Fruit fly (Drosophila melanogaster) whole organism, wandering third instar larva: Measurements from ENCODE around the gene snRNP-U1-70K.

Source experiments
- HLH106 ChIP-seq: fragments of 200-800 bp; optimal IDR thresholded peaks from 3 replicates; lab custom pipeline; 2019; ENCODE audit warnings: missing biosample characterization, mild to moderate bottlenecking, missing genetic modification characterization, moderate library complexity
- OdsH ChIP-seq: fragments of 200-800 bp; sonication (Bioruptor generic); optimal IDR thresholded peaks from 2 replicates; lab custom pipeline; 2016; ENCODE audit warnings: missing biosample characterization, mild to moderate bottlenecking, missing genetic modification characterization
- Rel ChIP-seq, 2 experiments: fragments of 200-800 bp; sonication (Bioruptor generic) in 1 of 2; optimal IDR thresholded peaks; 2 replicates in 1 of 2; 3 replicates in 1 of 2; lab custom pipeline; 2016 to 2019; ENCODE audit warnings: mild to moderate bottlenecking in 2 of 2, missing biosample characterization in 2 of 2, missing genetic modification characterization in 2 of 2, moderate library complexity in 1 of 2
- dl ChIP-seq, 2 experiments: fragments of 175-275, 200-275 bp in 1 of 2; fragments of 200-275 bp in 1 of 2; sonication (Bioruptor generic); optimal IDR thresholded peaks; lab custom pipeline; 2018; ENCODE audit warnings: mild to moderate bottlenecking in 2 of 2, missing biosample characterization in 2 of 2, missing genetic modification characterization in 2 of 2, moderate library complexity in 2 of 2; ENCODE audit not compliant: partially characterized antibody in 2 of 2, insufficient read depth in 1 of 2
- rgr ChIP-seq: fragments of 200-800 bp; sonication (Bioruptor generic); optimal IDR thresholded peaks from 3 replicates; lab custom pipeline; 2016; ENCODE audit warnings: missing biosample characterization, mild to moderate bottlenecking, missing genetic modification characterization

DNA sequence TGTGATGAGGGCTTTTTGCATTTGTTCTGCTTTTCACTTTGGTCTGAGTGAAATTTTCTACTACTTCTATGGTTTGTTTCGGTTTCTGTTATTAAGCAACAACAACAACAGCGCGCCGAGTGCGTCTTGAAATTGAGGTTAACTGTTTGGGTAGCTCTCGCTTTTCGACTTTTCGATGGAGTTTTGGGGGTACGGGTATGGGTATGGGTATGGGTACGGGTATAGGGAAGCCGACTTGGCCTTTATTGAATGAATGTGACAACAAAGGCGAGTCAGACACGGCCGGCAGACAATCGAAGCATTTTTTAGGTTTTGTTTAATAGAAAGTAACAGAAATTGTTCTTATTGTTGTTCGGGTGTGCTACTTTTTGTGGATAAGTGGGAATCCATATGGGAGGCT lies 36.0 kb upstream of the snRNP-U1-70K start:
- no peak for TF ChIP-seq HLH106 (tag; lab: Kevin White, UChicago)
- TF ChIP-seq rgr (GFP tag; lab: Kevin White, UChicago): no peak
- no peak for TF ChIP-seq OdsH (GFP tag; lab: Kevin White, UChicago)
- TF ChIP-seq dl (GFP tag; optimal IDR thresholded peaks at IDR 0.05; lab: Kevin White, UChicago; ENCODE audit: insufficient read depth in 1 of 2, partially characterized antibody in 2 of 2): no peak
- TF ChIP-seq Rel (GFP tag; optimal IDR thresholded peaks at IDR 0.05; lab: Kevin White, UChicago): no peak
- no peak for TF ChIP-seq Rel (tag; optimal IDR thresholded peaks at IDR 0.05; lab: Kevin White, UChicago)
